Fruit fly (Drosophila melanogaster) whole organism, embryonic: ENCODE measurements around the gene TfIIA-S.

Experiments
- CG10565 ChIP-seq: fragments of 200-800 bp; sonication (Bioruptor generic); optimal IDR thresholded peaks from 3 replicates; lab custom pipeline; 2016; ENCODE audit warnings: missing biosample characterization, mild to moderate bottlenecking, missing genetic modification characterization
- CG15011 ChIP-seq: fragments of 200-800 bp; sonication (Bioruptor generic); optimal IDR thresholded peaks from 3 replicates; lab custom pipeline; 2018; ENCODE audit warnings: missing biosample characterization, mild to moderate bottlenecking, missing genetic modification characterization
- CG17186 ChIP-seq: fragments of 200-800 bp; sonication (Bioruptor generic); optimal IDR thresholded peaks from 3 replicates; lab custom pipeline; 2017; ENCODE audit warnings: missing biosample characterization, missing genetic modification reagents, missing genetic modification characterization
- CG32772 ChIP-seq: fragments of 200-800 bp; sonication (Bioruptor generic); IDR thresholded peaks from 2 replicates; pipeline ENCODE4 v1.3.6; 2022; ENCODE audit warnings: missing biosample characterization, missing genetic modification characterization
- CG3847 ChIP-seq: fragments of 200-800 bp; sonication (Bioruptor generic); IDR thresholded peaks from 2 replicates; pipeline ENCODE4 v1.3.6; 2022; ENCODE audit warnings: missing biosample characterization, missing genetic modification characterization
- CG9437 ChIP-seq: fragments of 200-800 bp; sonication (Bioruptor generic); optimal IDR thresholded peaks from 2 replicates; lab custom pipeline; 2018; ENCODE audit warnings: missing biosample characterization, mild to moderate bottlenecking, missing genetic modification characterization
- HLH3B ChIP-seq: fragments of 200-800 bp; sonication (Bioruptor generic); IDR thresholded peaks from 2 replicates; pipeline ENCODE4 v1.3.6; 2022; ENCODE audit warnings: missing biosample characterization, missing genetic modification characterization
- abd-A ChIP-seq: fragments of 200-800 bp; sonication (Bioruptor generic); optimal IDR thresholded peaks from 3 replicates; lab custom pipeline; 2019; ENCODE audit warnings: missing biosample characterization, mild to moderate bottlenecking, missing genetic modification characterization, moderate library complexity
- fu2 ChIP-seq: fragments of 200-800 bp; sonication (Bioruptor generic); optimal IDR thresholded peaks from 2 replicates; lab custom pipeline; 2016; ENCODE audit warnings: missing biosample characterization, missing genetic modification characterization
- gem ChIP-seq: fragments of 200-800 bp; sonication (Bioruptor generic); optimal IDR thresholded peaks from 2 replicates; lab custom pipeline; 2019; ENCODE audit warnings: missing biosample characterization, mild to moderate bottlenecking, missing genetic modification characterization, moderate library complexity
- insv ChIP-seq, 2 experiments: fragments of 200-800 bp; sonication (Bioruptor generic); optimal IDR thresholded peaks; 3 replicates each; lab custom pipeline; 2016 to 2018; ENCODE audit warnings: missing biosample characterization in 2 of 2, missing genetic modification characterization in 2 of 2
- pho ChIP-seq: fragments of 200-800 bp; sonication (Bioruptor generic); optimal IDR thresholded peaks from 2 replicates; lab custom pipeline; 2016; ENCODE audit warnings: missing biosample characterization, missing genetic modification characterization
- zf30C ChIP-seq: fragments of 200-800 bp; sonication (Bioruptor generic); optimal IDR thresholded peaks from 3 replicates; lab custom pipeline; 2018; ENCODE audit warnings: missing biosample characterization, mild to moderate bottlenecking, missing genetic modification characterization

dm6 chr3R:23867825-23868224, 23.0 kb downstream of the TfIIA-S start:
- no peak for TF ChIP-seq CG3847 (GFP tag; lab: Robert Waterston, UW)
- TF ChIP-seq abd-A (tag; lab: Kevin White, UChicago): no peak
- TF ChIP-seq CG10565 (GFP tag; lab: Kevin White, UChicago): no peak
- TF ChIP-seq zf30C (GFP tag; lab: Kevin White, UChicago): peak; percentile 5
- no peak for TF ChIP-seq CG17186
- TF ChIP-seq HLH3B: no peak
- no peak for TF ChIP-seq insv (GFP tag; optimal IDR thresholded peaks at IDR 0.05; lab: Kevin White, UChicago)
- TF ChIP-seq pho (GFP tag; lab: Kevin White, UChicago): no peak
- TF ChIP-seq CG15011 (GFP tag; lab: Kevin White, UChicago): no peak
- no peak for TF ChIP-seq CG9437 (GFP tag; lab: Kevin White, UChicago)
- no peak for TF ChIP-seq fu2 (GFP tag; lab: Kevin White, UChicago)
- no peak for TF ChIP-seq gem (tag; lab: Kevin White, UChicago)
- TF ChIP-seq CG32772 (GFP tag; lab: Robert Waterston, UW): no peak
